Fruit fly (Drosophila melanogaster): ENCODE data around the gene SLC5A11.

Gene SLC5A11

dm6 chr2L:8204996-8205567 is at the start of gene SLC5A11:
Gene SLC5A11, minus strand, starts transcription at chr2L:8205132.
- TF ChIP-seq noc (tag; optimal IDR thresholded peaks at IDR 0.05): peak; percentile 98

dm6 chr2L:8243903-8244302 is 39.0 kb upstream of the SLC5A11 start, which contains the start of gene CG43057:
Gene CG43057, minus strand, starts transcription at chr2L:8244003.
- TF ChIP-seq noc (tag; optimal IDR thresholded peaks at IDR 0.05): no peak

- TF ChIP-seq noc (tag; optimal IDR thresholded peaks at IDR 0.05): no peak
These were observed 37.3 kb upstream of the SLC5A11 start, which contains the start of gene CG14277 for dm6 chr2L:8242186-8242585. Gene CG14277, plus strand, starts transcription at chr2L:8242486.

- no peak for TF ChIP-seq noc (tag; optimal IDR thresholded peaks at IDR 0.05)
These were observed 36.8 kb upstream of the SLC5A11 start, which contains the start of gene Spn28F for dm6 chr2L:8241700-8242099. Gene Spn28F, minus strand, starts transcription at chr2L:8241800.

dm6 chr2L:8239712-8240245 is 34.8 kb upstream of the SLC5A11 start, which contains the start of gene Pvr:
Gene Pvr, minus strand, starts transcription at chr2L:8239878.
- TF ChIP-seq noc (tag; optimal IDR thresholded peaks at IDR 0.05): no peak

- peak; percentile 30 for TF ChIP-seq noc (tag; optimal IDR thresholded peaks at IDR 0.05)
These were observed 34.2 kb upstream of the SLC5A11 start for dm6 chr2L:8239032-8239650.

dm6 chr2L:8233571-8233970 is 28.6 kb upstream of the SLC5A11 start:
- TF ChIP-seq noc (tag; optimal IDR thresholded peaks at IDR 0.05): no peak

- no peak for TF ChIP-seq noc (tag; optimal IDR thresholded peaks at IDR 0.05)
These were observed 27.5 kb upstream of the SLC5A11 start for dm6 chr2L:8232389-8232788.

- TF ChIP-seq noc (tag; optimal IDR thresholded peaks at IDR 0.05): no peak
These were observed 25.3 kb upstream of the SLC5A11 start for dm6 chr2L:8230255-8230654.

- TF ChIP-seq noc (tag; optimal IDR thresholded peaks at IDR 0.05): peak; percentile 79
These were observed 24.7 kb upstream of the SLC5A11 start for dm6 chr2L:8229628-8230027.

- no peak for TF ChIP-seq noc (tag; optimal IDR thresholded peaks at IDR 0.05)
These were observed 24.2 kb upstream of the SLC5A11 start for dm6 chr2L:8229134-8229533.

dm6 chr2L:8220393-8220934 is 15.5 kb upstream of the SLC5A11 start, which contains the start of gene Snx6:
Gene Snx6, minus strand, starts transcription at chr2L:8220741.
- TF ChIP-seq noc (tag; optimal IDR thresholded peaks at IDR 0.05): no peak

dm6 chr2L:8217917-8218316 is 13.0 kb upstream of the SLC5A11 start, which contains the start of gene CG8292:
Gene CG8292, minus strand, starts transcription at chr2L:8218017.
- TF ChIP-seq noc (tag; optimal IDR thresholded peaks at IDR 0.05): no peak

dm6 chr2L:8215259-8215929 is 10.5 kb upstream of the SLC5A11 start, which contains the start of gene CG8349:
Gene CG8349, plus strand, starts transcription at chr2L:8215915.
- TF ChIP-seq noc (tag; optimal IDR thresholded peaks at IDR 0.05): no peak

- TF ChIP-seq noc (tag; optimal IDR thresholded peaks at IDR 0.05): peak; percentile 27
These were observed 9.1 kb upstream of the SLC5A11 start, which contains the start of gene CG8353 for dm6 chr2L:8213987-8214386. Gene CG8353, plus strand, starts transcription at chr2L:8214045.

- peak; percentile 98 for TF ChIP-seq noc (tag; optimal IDR thresholded peaks at IDR 0.05)
These were observed 7.8 kb upstream of the SLC5A11 start, which contains the start of the genes CG8372 and CG8360 for dm6 chr2L:8212666-8213270. Gene CG8372, minus strand, starts transcription at chr2L:8212902. Gene CG8360, plus strand, starts transcription at chr2L:8212959.
